Fruit fly (Drosophila melanogaster): ENCODE results near the gene Ir68b.

The Ir68b gene

DNA sequence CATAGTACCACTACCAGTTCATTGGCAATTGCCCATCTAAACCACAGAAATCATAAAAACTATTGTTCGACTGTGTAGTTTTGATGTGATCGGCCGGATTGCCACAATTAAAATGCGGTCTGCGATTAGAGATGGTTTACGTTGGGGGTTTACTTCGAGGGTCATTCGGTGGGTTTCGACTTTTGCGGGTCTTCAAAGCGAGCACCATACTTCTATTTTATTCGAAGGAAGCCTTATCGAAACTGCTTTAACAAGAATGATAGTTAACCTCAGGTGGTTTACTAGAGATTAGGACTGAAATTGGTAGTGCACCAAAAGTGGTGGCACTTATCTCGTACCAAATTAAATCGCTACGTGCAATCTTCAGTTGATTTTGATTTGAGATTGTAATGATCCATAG lies 49.2 kb downstream of the Ir68b start:
- TF ChIP-seq Myc (optimal IDR thresholded peaks at IDR 0.05): no peak
- no peak for TF ChIP-seq ttk (optimal IDR thresholded peaks at IDR 0.05)
- TF ChIP-seq psq (optimal IDR thresholded peaks at IDR 0.05): no peak
- no peak for TF ChIP-seq insv (optimal IDR thresholded peaks at IDR 0.05)
- TF ChIP-seq h (optimal IDR thresholded peaks at IDR 0.05): no peak
- no peak for TF ChIP-seq Sin3A (optimal IDR thresholded peaks at IDR 0.05)

DNA sequence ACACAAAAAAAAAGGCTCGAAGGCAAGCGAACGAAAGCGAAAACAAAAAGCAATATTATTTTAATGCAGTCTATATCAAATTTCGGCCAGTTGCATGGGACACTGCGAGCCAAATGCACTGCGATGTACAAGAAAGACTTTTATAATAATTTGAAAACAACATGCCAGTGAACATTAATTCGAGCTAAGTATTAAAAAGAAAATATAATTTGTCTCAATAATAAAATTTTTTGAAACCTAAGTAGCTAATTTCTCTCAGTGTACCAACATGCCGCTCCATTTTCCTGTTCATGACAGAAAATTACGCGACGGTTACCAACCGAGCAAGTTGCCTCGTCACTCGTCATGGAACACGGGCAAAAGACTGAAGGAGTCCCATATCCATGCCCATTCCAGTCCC lies 49.8 kb downstream of the Ir68b start:
- TF ChIP-seq insv (optimal IDR thresholded peaks at IDR 0.05): no peak

DNA sequence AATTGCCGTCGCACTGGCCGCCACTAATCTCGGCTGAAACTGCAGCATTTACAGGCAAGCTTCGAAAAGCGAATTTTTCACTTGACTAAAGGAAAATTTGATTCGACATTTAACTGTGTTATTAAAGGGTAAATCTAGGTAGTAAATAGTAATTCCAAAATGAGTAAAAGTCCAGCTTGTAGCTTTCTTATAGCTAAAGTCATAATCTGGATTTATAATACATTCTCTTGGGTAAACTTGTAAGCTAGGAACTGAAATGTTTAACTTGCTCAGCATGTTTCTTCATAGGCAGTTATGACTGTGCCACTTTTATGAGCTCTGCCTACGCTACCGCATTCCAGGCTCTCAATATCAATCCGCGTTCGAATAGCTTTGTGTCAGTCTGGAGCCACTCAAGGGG lies 50.9 kb downstream of the Ir68b start:
- TF ChIP-seq insv (optimal IDR thresholded peaks at IDR 0.05) (no peak), psq (optimal IDR thresholded peaks at IDR 0.05) (no peak), h (optimal IDR thresholded peaks at IDR 0.05) (no peak), Myc (optimal IDR thresholded peaks at IDR 0.05) (no peak), Sin3A (optimal IDR thresholded peaks at IDR 0.05) (no peak), ttk (optimal IDR thresholded peaks at IDR 0.05) (no peak)

Measured in Kc167 (cell line).